Worm (Caenorhabditis elegans): ENCODE data around the gene act-5.

act-5 gene

DNA sequence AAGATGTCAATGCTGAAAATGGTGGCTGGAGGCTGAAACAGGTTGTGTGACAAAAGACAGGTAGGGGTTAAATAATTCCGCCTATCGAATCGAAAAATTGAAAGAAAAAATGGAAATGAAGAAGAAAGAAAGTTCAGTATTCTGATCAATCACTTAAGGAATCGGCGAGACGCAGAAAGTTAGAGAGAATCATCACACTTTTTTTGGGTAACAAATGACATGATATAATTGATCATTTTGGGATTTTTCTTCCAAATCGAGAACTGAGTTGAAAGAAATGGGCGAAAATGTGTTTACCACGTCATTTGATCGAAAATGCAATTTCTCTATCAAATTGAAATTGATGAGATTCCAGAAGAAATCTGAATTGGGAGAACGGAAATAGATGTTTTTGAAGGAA lies 49.8 kb downstream of the act-5 start:
- TF ChIP-seq mdt-29 (GFP tag; IDR thresholded peaks at IDR 0.05) (0 out of 2 replicates have a peak, but pooled peaks have one; percentile 8), Y5F2A.4 (GFP tag; optimal IDR thresholded peaks at IDR 0.05) (no peak), ZK337.2 (GFP tag; IDR thresholded peaks at IDR 0.05) (no peak), aha-1 (tag) (peak; percentile 84), dmd-8 (GFP tag; IDR thresholded peaks at IDR 0.05) (no peak), hlh-30 (tag; optimal IDR thresholded peaks at IDR 0.05; ENCODE audit: insufficient read depth) (peak; percentile 39), nhr-28 (tag; optimal IDR thresholded peaks at IDR 0.05) (peak; percentile 10), unc-130 (GFP tag; optimal IDR thresholded peaks at IDR 0.05) (no peak), snpc-4 (tag; optimal IDR thresholded peaks at IDR 0.05) (no peak), nhr-10 (tag; optimal IDR thresholded peaks at IDR 0.05) (no peak), R02D3.7 (tag; optimal IDR thresholded peaks at IDR 0.05) (no peak), zip-11 (GFP tag; IDR thresholded peaks at IDR 0.05) (no peak), F49E8.2 (tag; optimal IDR thresholded peaks at IDR 0.05; ENCODE audit: borderline replicate concordance) (no peak), mdl-1 (tag; optimal IDR thresholded peaks at IDR 0.05) (no peak), hlh-11 (tag; optimal IDR thresholded peaks at IDR 0.05) (peak; percentile 10)

DNA sequence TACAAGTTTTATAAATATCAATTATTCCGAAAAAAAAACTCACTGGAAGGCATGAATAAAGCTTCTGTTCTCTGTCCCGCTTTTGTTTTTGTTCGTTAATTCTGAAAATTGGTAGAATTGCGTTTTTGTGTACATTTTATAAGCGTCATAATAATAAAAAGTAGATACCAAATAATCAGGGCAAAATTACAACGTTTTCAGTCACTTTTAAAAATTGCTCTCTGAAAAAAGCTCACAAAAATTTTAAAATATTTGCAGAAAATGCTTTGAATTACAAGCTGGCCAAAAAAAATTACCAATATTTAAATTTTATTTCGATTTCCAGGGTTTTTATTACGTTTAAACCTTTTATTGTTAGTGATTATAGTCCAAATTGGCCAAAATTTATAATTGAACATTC lies 50.6 kb downstream of the act-5 start, which contains the start of gene scav-2:
Gene scav-2 (minus strand): TSS at position 101 of the 400 bp plus-strand sequence.
- no peak for TF ChIP-seq zag-1 (tag; optimal IDR thresholded peaks at IDR 0.05)

All from whole organism, L4 larva.